Fruit fly (Drosophila melanogaster): ENCODE data around the gene hth.

Gene hth

DNA sequence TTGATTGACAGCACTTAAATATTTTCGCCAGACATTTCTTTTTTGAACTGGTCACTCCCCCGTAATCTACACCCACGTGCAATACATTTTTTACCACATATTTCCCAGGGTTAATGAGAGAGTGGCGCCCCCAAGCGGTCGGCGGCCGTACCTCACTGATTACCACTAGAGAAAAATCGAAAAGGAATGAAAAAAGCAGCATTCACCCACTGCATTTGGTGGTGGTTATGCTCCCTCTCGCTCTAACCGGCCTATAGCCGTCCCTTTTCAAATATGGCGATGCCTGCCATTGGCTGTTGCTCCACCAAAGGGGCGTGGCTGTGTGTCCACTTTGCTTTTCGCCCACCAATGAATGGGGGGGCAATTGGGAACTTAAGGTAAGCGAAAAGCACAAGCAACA is 25.6 kb upstream of the hth start (continued):
- peak; percentile 76 for TF ChIP-seq Vsx1 (GFP tag; optimal IDR thresholded peaks at IDR 0.05)
- no peak for TF ChIP-seq disco-r (GFP tag; optimal IDR thresholded peaks at IDR 0.05)
- 0 out of 3 replicates have a peak, but pooled peaks have one; percentile 48 for TF ChIP-seq CG17361 (GFP tag; IDR thresholded peaks at IDR 0.05)
- no peak for TF ChIP-seq usp (GFP tag; optimal IDR thresholded peaks at IDR 0.05)
- TF ChIP-seq CG11085 (GFP tag; IDR thresholded peaks at IDR 0.05), result no peak
- no peak for TF ChIP-seq ab (GFP tag; optimal IDR thresholded peaks at IDR 0.05)
- TF ChIP-seq ERR (GFP tag; optimal IDR thresholded peaks at IDR 0.05), result no peak
- TF ChIP-seq ap (GFP tag; IDR thresholded peaks at IDR 0.05), result 0 out of 2 replicates have a peak, but pooled peaks have one; percentile 16
- TF ChIP-seq CG17802 (tag; optimal IDR thresholded peaks at IDR 0.05), result peak; percentile 46
- no peak for TF ChIP-seq lilli (GFP tag; optimal IDR thresholded peaks at IDR 0.05)
- TF ChIP-seq CG12942 (GFP tag; optimal IDR thresholded peaks at IDR 0.05), result no peak
- TF ChIP-seq GATAe (GFP tag; conservative IDR thresholded peaks at IDR 0.05), result no peak
- TF ChIP-seq Aef1 (GFP tag; IDR thresholded peaks at IDR 0.05), result no peak
- TF ChIP-seq ara (GFP tag; IDR thresholded peaks at IDR 0.05), result peak; percentile 56; the same call in 1 of the 2 replicates
- TF ChIP-seq lbe (GFP tag; optimal IDR thresholded peaks at IDR 0.05), result no peak
- peak; percentile 46 for TF ChIP-seq ewg (GFP tag; optimal IDR thresholded peaks at IDR 0.05)
- no peak for TF ChIP-seq CG9876 (GFP tag; optimal IDR thresholded peaks at IDR 0.05)
- TF ChIP-seq HmgD (GFP tag; optimal IDR thresholded peaks at IDR 0.05), result peak; percentile 37
- TF ChIP-seq ems (GFP tag; optimal IDR thresholded peaks at IDR 0.05), result no peak
- no peak for TF ChIP-seq Camta (GFP tag; optimal IDR thresholded peaks at IDR 0.05)
- 0 out of 2 replicates have a peak, but pooled peaks have one; percentile 34 for TF ChIP-seq Ada2b (GFP tag; IDR thresholded peaks at IDR 0.05)
- TF ChIP-seq yki (optimal IDR thresholded peaks at IDR 0.05), result no peak
- no peak for TF ChIP-seq Dek (tag; optimal IDR thresholded peaks at IDR 0.05)
- TF ChIP-seq jing (GFP tag; optimal IDR thresholded peaks at IDR 0.05), result peak; percentile 81
- peak; percentile 58 for TF ChIP-seq gsb-n (tag; optimal IDR thresholded peaks at IDR 0.05)
- TF ChIP-seq Rfx (GFP tag; IDR thresholded peaks at IDR 0.05), result peak; percentile 55; the same call in 1 of the 2 replicates
- TF ChIP-seq CG43689 (GFP tag; IDR thresholded peaks at IDR 0.05), result no peak
- peak; percentile 61 for TF ChIP-seq NfI (GFP tag; optimal IDR thresholded peaks at IDR 0.05)
- TF ChIP-seq CG30431 (GFP tag; optimal IDR thresholded peaks at IDR 0.05), result no peak
- TF ChIP-seq CG11093 (GFP tag; IDR thresholded peaks at IDR 0.05), result no peak
- peak; percentile 4 for TF ChIP-seq CG10654 (GFP tag; optimal IDR thresholded peaks at IDR 0.05)
- peak; percentile 84 for TF ChIP-seq Jarid2 (GFP tag; optimal IDR thresholded peaks at IDR 0.05)
- TF ChIP-seq C15 (GFP tag; IDR thresholded peaks at IDR 0.05), result no peak
- no peak for TF ChIP-seq zfh2 (GFP tag; optimal IDR thresholded peaks at IDR 0.05)
- no peak for TF ChIP-seq vfl (GFP tag; optimal IDR thresholded peaks at IDR 0.05)
- peak; percentile 61 for TF ChIP-seq CG18262 (tag; optimal IDR thresholded peaks at IDR 0.05)
- peak; percentile 45 for TF ChIP-seq Sox100B (GFP tag; optimal IDR thresholded peaks at IDR 0.05)
- TF ChIP-seq Awh (GFP tag; IDR thresholded peaks at IDR 0.05), result peak; percentile 79
- TF ChIP-seq grau (tag; optimal IDR thresholded peaks at IDR 0.05), result peak; percentile 47
- TF ChIP-seq Lhr (GFP tag; optimal IDR thresholded peaks at IDR 0.05), result peak; percentile 50
- TF ChIP-seq CrebB (tag; optimal IDR thresholded peaks at IDR 0.05), result peak; percentile 3
- peak; percentile 65 for TF ChIP-seq CG33557 (GFP tag; optimal IDR thresholded peaks at IDR 0.05)
- TF ChIP-seq CG32767 (GFP tag; IDR thresholded peaks at IDR 0.05), result 0 out of 2 replicates have a peak, but pooled peaks have one; percentile 49
- TF ChIP-seq CG7556 (GFP tag; optimal IDR thresholded peaks at IDR 0.05), result peak; percentile 18
- no peak for TF ChIP-seq Gsc (GFP tag; IDR thresholded peaks at IDR 0.05)
- peak; percentile 27 for TF ChIP-seq Six4 (GFP tag; optimal IDR thresholded peaks at IDR 0.05)
- no peak for TF ChIP-seq slou (GFP tag; optimal IDR thresholded peaks at IDR 0.05)
- TF ChIP-seq CG17186 (GFP tag; optimal IDR thresholded peaks at IDR 0.05), result peak; percentile 16
- no peak for TF ChIP-seq Kr (GFP tag; optimal IDR thresholded peaks at IDR 0.05)
- TF ChIP-seq Spps (tag; optimal IDR thresholded peaks at IDR 0.05), result peak; percentile 42
- TF ChIP-seq sc (optimal IDR thresholded peaks at IDR 0.05), result no peak
- peak; percentile 71 for TF ChIP-seq sc (GFP tag; optimal IDR thresholded peaks at IDR 0.05)
- peak; percentile 13; the same call in 1 of the 2 replicates for TF ChIP-seq ato (GFP tag; IDR thresholded peaks at IDR 0.05; ENCODE audit: partially characterized antibody)

Measured in whole organism, embryonic.